Worm (Caenorhabditis elegans) whole organism, early embryonic: ENCODE measurements around the gene helq-1.

ENCODE experiments used
- B0310.2 ChIP-seq: sonication (generic microtip); optimal IDR thresholded peaks from 2 replicates; lab custom pipeline; 2016; ENCODE audit warnings: mild to moderate bottlenecking, missing genetic modification characterization, missing compliant biosample characterization
- F13C5.2 ChIP-seq: sonication (generic microtip); optimal IDR thresholded peaks from 2 replicates; lab custom pipeline; 2017; ENCODE audit warnings: mild to moderate bottlenecking, missing genetic modification characterization, inconsistent platforms, missing compliant biosample characterization
- aly-1 ChIP-seq: sonication (generic microtip); optimal IDR thresholded peaks from 2 replicates; lab custom pipeline; 2016; ENCODE audit warnings: missing genetic modification characterization, missing compliant biosample characterization
- ama-1 ChIP-seq: fragments of 150-350 bp; optimal IDR thresholded peaks from 2 replicates; lab custom pipeline; 2014
- ceh-13 ChIP-seq: fragments of 200-800 bp; sonication (Bioruptor generic); optimal IDR thresholded peaks from 2 replicates; lab custom pipeline; 2018; ENCODE audit warnings: mild to moderate bottlenecking, missing genetic modification characterization, missing compliant biosample characterization
- ceh-36 ChIP-seq: sonication (generic microtip); optimal IDR thresholded peaks from 2 replicates; lab custom pipeline; 2016; ENCODE audit warnings: missing genetic modification characterization, inconsistent platforms, missing compliant biosample characterization
- ets-7 ChIP-seq: sonication (generic microtip); optimal IDR thresholded peaks from 2 replicates; lab custom pipeline; 2016; ENCODE audit warnings: missing genotype, missing genetic modification characterization, missing compliant biosample characterization
- flt-1 ChIP-seq: fragments of 200-800 bp; sonication (Bioruptor generic); IDR thresholded peaks from 2 replicates; pipeline ENCODE4 v1.3.6; 2022; ENCODE audit warnings: missing genetic modification characterization, missing compliant biosample characterization
- hmbx-1 ChIP-seq: sonication (generic microtip); optimal IDR thresholded peaks from 2 replicates; lab custom pipeline; 2016; ENCODE audit warnings: mild to moderate bottlenecking, missing genetic modification characterization, missing compliant biosample characterization
- hmg-4 ChIP-seq: fragments of 200-800 bp; sonication (Bioruptor generic); optimal IDR thresholded peaks from 2 replicates; lab custom pipeline; 2018; ENCODE audit warnings: mild to moderate bottlenecking, missing genetic modification characterization, missing compliant biosample characterization
- hnd-1 ChIP-seq: sonication (generic microtip); optimal IDR thresholded peaks from 2 replicates; lab custom pipeline; 2016; ENCODE audit warnings: missing genetic modification characterization, missing compliant biosample characterization
- pes-1 ChIP-seq: fragments of 200-800 bp; sonication (Bioruptor generic); IDR thresholded peaks from 2 replicates; pipeline ENCODE4 v1.3.6; 2022; ENCODE audit warnings: missing genetic modification reagents, missing genetic modification characterization, missing compliant biosample characterization
- scrt-1 ChIP-seq: fragments of 200-800 bp; sonication (Bioruptor generic); IDR thresholded peaks from 2 replicates; pipeline ENCODE4 v1.3.6; 2022; ENCODE audit warnings: missing genetic modification characterization, missing compliant biosample characterization
- sea-1 ChIP-seq: fragments of 200-800 bp; sonication (Bioruptor generic); conservative IDR thresholded peaks from 2 replicates; pipeline ENCODE4 v1.3.6; 2022; ENCODE audit warnings: missing genetic modification characterization, missing compliant biosample characterization
- tbx-11 ChIP-seq: fragments of 200-800 bp; sonication (Bioruptor generic); IDR thresholded peaks from 2 replicates; pipeline ENCODE4 v1.3.6; 2022; ENCODE audit warnings: missing genetic modification characterization, missing compliant biosample characterization
- tbx-37 ChIP-seq: fragments of 200-800 bp; sonication (Bioruptor generic); conservative IDR thresholded peaks from 2 replicates; pipeline ENCODE4 v1.3.6; 2022; ENCODE audit warnings: missing genetic modification reagents, missing genetic modification characterization, missing compliant biosample characterization
- tra-4 ChIP-seq: sonication (generic microtip); optimal IDR thresholded peaks from 2 replicates; lab custom pipeline; 2017; ENCODE audit warnings: missing genetic modification characterization, missing compliant biosample characterization

The helq-1 gene

ce11 chrIII:535266-536107 lies 51.4 kb downstream of the helq-1 start:
- TF ChIP-seq sea-1 (GFP tag; lab: Robert Waterston, UW) (peak; percentile 76; the same call in 1 of the 2 replicates), ets-7 (peak; percentile 27), tra-4 (tag; lab: Kevin White, UChicago) (peak; percentile 17), ama-1 (lab: Kevin White, UChicago) (no peak), ceh-13 (GFP tag; lab: Kevin White, UChicago) (peak; percentile 68), ceh-36 (peak; percentile 77), tbx-37 (peak; percentile 79), hmg-4 (GFP tag; lab: Kevin White, UChicago) (peak; percentile 71), hnd-1 (tag; lab: Kevin White, UChicago) (peak; percentile 55), F13C5.2 (tag; lab: Kevin White, UChicago) (peak; percentile 83), tbx-11 (peak; percentile 83), flt-1 (peak; percentile 89), B0310.2 (tag; lab: Kevin White, UChicago) (peak; percentile 56), hmbx-1 (tag; lab: Kevin White, UChicago) (no peak), pes-1 (GFP tag; lab: Robert Waterston, UW) (peak; percentile 89), scrt-1 (GFP tag; lab: Robert Waterston, UW) (peak; percentile 84), aly-1 (no peak)

ce11 chrIII:532152-532551 lies 54.8 kb downstream of the helq-1 start:
- TF ChIP-seq sea-1 (GFP tag; lab: Robert Waterston, UW), result no peak

ce11 chrIII:530899-531298 lies 56.0 kb downstream of the helq-1 start:
- TF ChIP-seq F13C5.2 (tag; lab: Kevin White, UChicago), result no peak
- no peak for TF ChIP-seq tbx-37
- TF ChIP-seq ets-7, result no peak
- TF ChIP-seq pes-1 (GFP tag; lab: Robert Waterston, UW), result no peak
- no peak for TF ChIP-seq ama-1 (lab: Kevin White, UChicago)
- no peak for TF ChIP-seq tbx-11
- TF ChIP-seq ceh-36, result no peak
- no peak for TF ChIP-seq scrt-1 (GFP tag; lab: Robert Waterston, UW)
- TF ChIP-seq ceh-13 (GFP tag; lab: Kevin White, UChicago), result no peak
- TF ChIP-seq flt-1, result no peak
- TF ChIP-seq sea-1 (GFP tag; lab: Robert Waterston, UW), result no peak
- TF ChIP-seq hmbx-1 (tag; lab: Kevin White, UChicago), result no peak
- TF ChIP-seq hmg-4 (GFP tag; lab: Kevin White, UChicago), result no peak
- TF ChIP-seq hnd-1 (tag; lab: Kevin White, UChicago), result no peak
- TF ChIP-seq aly-1, result no peak
